Worm (Caenorhabditis elegans): Measurements from ENCODE around the gene R02F2.10.

DNA sequence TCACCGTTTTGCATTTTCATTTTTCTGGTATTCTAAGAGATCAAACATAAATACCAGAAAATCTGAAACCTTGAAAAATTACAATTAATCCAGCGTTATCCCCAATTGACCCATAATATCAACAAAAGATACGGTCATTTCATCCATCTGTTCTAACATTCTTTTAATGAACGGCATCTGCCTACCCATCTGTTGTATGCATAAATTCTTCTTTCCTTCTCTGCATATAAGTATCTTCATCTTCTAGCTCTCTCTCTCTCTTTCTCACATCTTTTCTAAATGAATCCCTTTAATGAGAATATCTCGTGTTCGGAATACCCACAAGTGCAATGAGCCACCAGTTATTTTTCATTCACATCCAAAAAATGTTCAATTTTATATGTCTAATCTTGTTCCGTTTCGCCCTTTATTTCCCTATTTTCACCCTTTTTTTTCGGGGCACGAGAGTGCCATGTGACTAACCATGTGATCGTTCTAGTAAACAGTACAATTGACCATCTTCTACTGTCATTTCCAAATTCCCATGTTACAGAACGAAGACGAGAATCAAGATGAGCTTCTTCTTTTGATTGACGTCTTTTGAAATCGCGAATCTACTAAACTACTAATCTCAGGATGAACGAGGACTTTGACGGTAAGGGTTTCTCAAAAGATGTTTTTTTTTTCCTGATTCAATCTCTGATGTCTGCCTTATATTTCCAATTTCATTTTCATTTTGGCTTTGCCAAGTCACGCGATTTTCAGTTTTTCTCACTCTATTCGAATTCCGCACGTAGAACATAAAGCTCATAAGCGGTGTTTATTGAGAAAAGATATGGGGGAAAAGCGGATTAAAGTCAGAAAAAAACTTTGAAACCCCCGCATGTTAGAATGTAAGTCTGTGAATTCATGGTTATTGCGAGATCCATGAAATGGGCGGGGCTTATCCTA is 23.5 kb downstream of the R02F2.10 start, which contains the start of gene R02F2.1:
- TF ChIP-seq tbx-7 (tag; optimal IDR thresholded peaks at IDR 0.05) (no peak), pax-1 (tag; optimal IDR thresholded peaks at IDR 0.05) (no peak), nhr-11 (tag; optimal IDR thresholded peaks at IDR 0.05) (no peak), C08G9.2 (tag; optimal IDR thresholded peaks at IDR 0.05) (no peak), lin-11 (tag; optimal IDR thresholded peaks at IDR 0.05) (no peak), elt-4 (tag; optimal IDR thresholded peaks at IDR 0.05) (no peak), ztf-16 (tag; optimal IDR thresholded peaks at IDR 0.05) (no peak)

All from whole organism, late embryonic.